Fruit fly (Drosophila melanogaster): ENCODE results near the gene Bruce.

The Bruce gene

dm6 chr3R:10330734-10331642 lies at the start of gene Bruce, which contains the start of gene CG12818:
Bruce (minus strand) TSS chr3R:10331353.
CG12818 (plus strand) TSS chr3R:10331581.
- TF ChIP-seq CG8119 (GFP tag; IDR thresholded peaks at IDR 0.05) (no peak), achi (GFP tag; optimal IDR thresholded peaks at IDR 0.05) (peak; percentile 97), fkh (GFP tag; optimal IDR thresholded peaks at IDR 0.05) (peak; percentile 96)

- TF ChIP-seq svp (GFP tag) (peak; percentile 24), dac (GFP tag; optimal IDR thresholded peaks at IDR 0.05) (no peak), CG6792 (GFP tag; optimal IDR thresholded peaks at IDR 0.05) (no peak), Smox (GFP tag; optimal IDR thresholded peaks at IDR 0.05) (no peak), Met (GFP tag; optimal IDR thresholded peaks at IDR 0.05) (no peak), Hr4 (GFP tag; optimal IDR thresholded peaks at IDR 0.05) (peak; percentile 24), CG9139 (GFP tag; optimal IDR thresholded peaks at IDR 0.05) (no peak), Hr38 (GFP tag; optimal IDR thresholded peaks at IDR 0.05) (no peak), CG16779 (tag; optimal IDR thresholded peaks at IDR 0.05) (no peak), Ets96B (tag; optimal IDR thresholded peaks at IDR 0.05) (no peak), Ets21C (GFP tag; optimal IDR thresholded peaks at IDR 0.05) (no peak), OdsH (GFP tag; optimal IDR thresholded peaks at IDR 0.05) (no peak), CG32006 (GFP tag; optimal IDR thresholded peaks at IDR 0.05) (peak; percentile 57), Eip75B (GFP tag; optimal IDR thresholded peaks at IDR 0.05) (no peak), fd59A (GFP tag; optimal IDR thresholded peaks at IDR 0.05) (no peak), acj6 (GFP tag; optimal IDR thresholded peaks at IDR 0.05) (no peak), CG8319 (GFP tag; optimal IDR thresholded peaks at IDR 0.05) (no peak), salr (GFP tag; optimal IDR thresholded peaks at IDR 0.05) (no peak)
These were observed 48.9 kb upstream of the Bruce start for dm6 chr3R:10380025-10380424.

- TF ChIP-seq CG10631 (GFP tag; optimal IDR thresholded peaks at IDR 0.05), result no peak
- no peak for TF ChIP-seq CG31627 (GFP tag; optimal IDR thresholded peaks at IDR 0.05)
- no peak for TF ChIP-seq CG11902 (GFP tag; optimal IDR thresholded peaks at IDR 0.05)
- no peak for TF ChIP-seq Smox (GFP tag; optimal IDR thresholded peaks at IDR 0.05)
- TF ChIP-seq Lpt (GFP tag; optimal IDR thresholded peaks at IDR 0.05), result no peak
- no peak for TF ChIP-seq Hr39 (GFP tag; optimal IDR thresholded peaks at IDR 0.05)
- no peak for TF ChIP-seq Hr38 (GFP tag; optimal IDR thresholded peaks at IDR 0.05)
- TF ChIP-seq CG11294 (GFP tag; IDR thresholded peaks at IDR 0.05), result no peak
- no peak for TF ChIP-seq CG6792 (GFP tag; optimal IDR thresholded peaks at IDR 0.05)
- TF ChIP-seq CG8319 (GFP tag; optimal IDR thresholded peaks at IDR 0.05), result no peak
- TF ChIP-seq CG11762 (GFP tag; optimal IDR thresholded peaks at IDR 0.05; ENCODE audit: insufficient read depth), result no peak
- no peak for TF ChIP-seq vri (GFP tag; optimal IDR thresholded peaks at IDR 0.05)
- no peak for TF ChIP-seq lz (GFP tag; optimal IDR thresholded peaks at IDR 0.05)
- no peak for TF ChIP-seq salr (GFP tag; optimal IDR thresholded peaks at IDR 0.05)
- TF ChIP-seq Blimp-1 (GFP tag; optimal IDR thresholded peaks at IDR 0.05), result no peak
- TF ChIP-seq achi (GFP tag; optimal IDR thresholded peaks at IDR 0.05), result no peak
- TF ChIP-seq eg (GFP tag; IDR thresholded peaks at IDR 0.05), result no peak
These were observed 48.3 kb upstream of the Bruce start for dm6 chr3R:10379409-10379808.

dm6 chr3R:10378989-10379388 lies 47.8 kb upstream of the Bruce start:
- no peak for TF ChIP-seq CG8319 (GFP tag; optimal IDR thresholded peaks at IDR 0.05)
- no peak for TF ChIP-seq OdsH (GFP tag; optimal IDR thresholded peaks at IDR 0.05)
- TF ChIP-seq CG6276 (GFP tag; optimal IDR thresholded peaks at IDR 0.05), result peak; percentile 35
- TF ChIP-seq Hr4 (GFP tag; optimal IDR thresholded peaks at IDR 0.05), result peak; percentile 36
- TF ChIP-seq salr (GFP tag; optimal IDR thresholded peaks at IDR 0.05), result peak in 1 of 2 experiments; percentile 38
- TF ChIP-seq CG31627 (GFP tag; optimal IDR thresholded peaks at IDR 0.05), result no peak
- no peak for TF ChIP-seq lz (GFP tag; optimal IDR thresholded peaks at IDR 0.05)
- no peak for TF ChIP-seq Eip75B (GFP tag; optimal IDR thresholded peaks at IDR 0.05)
- no peak for TF ChIP-seq CG4318 (GFP tag; optimal IDR thresholded peaks at IDR 0.05)
- peak; percentile 50 for TF ChIP-seq CG32006 (GFP tag; optimal IDR thresholded peaks at IDR 0.05)
- no peak for TF ChIP-seq dsx (GFP tag; optimal IDR thresholded peaks at IDR 0.05; ENCODE audit: poor library complexity, severe bottlenecking)
- no peak for TF ChIP-seq cyc (GFP tag; optimal IDR thresholded peaks at IDR 0.05)
- peak; percentile 71 for TF ChIP-seq Eip78C (GFP tag)

Data from whole organism, prepupa.